Worm (Caenorhabditis elegans): ENCODE measurements around the gene trcs-2.

- TF ChIP-seq med-1 (GFP tag; optimal IDR thresholded peaks at IDR 0.05; ENCODE audit: insufficient read depth), result peak; percentile 46
- peak; percentile 10 for TF ChIP-seq cog-1 (tag; optimal IDR thresholded peaks at IDR 0.05)
- TF ChIP-seq flt-1 (GFP tag; IDR thresholded peaks at IDR 0.05), result peak; percentile 37
- no peak for TF ChIP-seq tab-1 (GFP tag; IDR thresholded peaks at IDR 0.05)
- TF ChIP-seq ref-1 (GFP tag; conservative IDR thresholded peaks at IDR 0.05), result no peak
Measured at ce11 chrII:8716231-8716878, 5.9 kb upstream of the trcs-2 start, which contains the start of the genes cyn-11 and T01B7.5.

All from whole organism, midembryonic.